Worm (Caenorhabditis elegans): ENCODE measurements around the gene zfp-1.

Gene zfp-1

ce11 chrIII:8849507-8849906 lies 58.2 kb downstream of the zfp-1 start, which contains the start of gene F44E2.8:
TSS of gene F44E2.8 (minus strand) at chrIII:8849877.
- TF ChIP-seq nhr-237 (tag; optimal IDR thresholded peaks at IDR 0.05) (no peak), F13H6.1 (tag; optimal IDR thresholded peaks at IDR 0.05) (no peak), sma-3 (GFP tag; optimal IDR thresholded peaks at IDR 0.05) (no peak), elt-1 (tag; optimal IDR thresholded peaks at IDR 0.05) (no peak), aly-2 (tag; optimal IDR thresholded peaks at IDR 0.05) (no peak), nhr-10 (tag; optimal IDR thresholded peaks at IDR 0.05) (no peak), alr-1 (tag; optimal IDR thresholded peaks at IDR 0.05) (no peak), lsy-2 (tag; optimal IDR thresholded peaks at IDR 0.05) (no peak), nhr-12 (tag; optimal IDR thresholded peaks at IDR 0.05) (no peak), nhr-25 (tag; optimal IDR thresholded peaks at IDR 0.05) (no peak), sem-4 (tag; optimal IDR thresholded peaks at IDR 0.05) (no peak), unc-62 (GFP tag; optimal IDR thresholded peaks at IDR 0.05) (no peak), R02D3.7 (tag; optimal IDR thresholded peaks at IDR 0.05) (no peak), nhr-77 (tag; optimal IDR thresholded peaks at IDR 0.05) (no peak), ztf-4 (tag; optimal IDR thresholded peaks at IDR 0.05) (no peak), nhr-23 (tag; optimal IDR thresholded peaks at IDR 0.05) (no peak), snpc-4 (tag; optimal IDR thresholded peaks at IDR 0.05) (no peak), egl-27 (tag; optimal IDR thresholded peaks at IDR 0.05) (no peak), gmeb-1 (tag; optimal IDR thresholded peaks at IDR 0.05) (no peak), ama-1 (optimal IDR thresholded peaks at IDR 0.05) (no peak)

DNA sequence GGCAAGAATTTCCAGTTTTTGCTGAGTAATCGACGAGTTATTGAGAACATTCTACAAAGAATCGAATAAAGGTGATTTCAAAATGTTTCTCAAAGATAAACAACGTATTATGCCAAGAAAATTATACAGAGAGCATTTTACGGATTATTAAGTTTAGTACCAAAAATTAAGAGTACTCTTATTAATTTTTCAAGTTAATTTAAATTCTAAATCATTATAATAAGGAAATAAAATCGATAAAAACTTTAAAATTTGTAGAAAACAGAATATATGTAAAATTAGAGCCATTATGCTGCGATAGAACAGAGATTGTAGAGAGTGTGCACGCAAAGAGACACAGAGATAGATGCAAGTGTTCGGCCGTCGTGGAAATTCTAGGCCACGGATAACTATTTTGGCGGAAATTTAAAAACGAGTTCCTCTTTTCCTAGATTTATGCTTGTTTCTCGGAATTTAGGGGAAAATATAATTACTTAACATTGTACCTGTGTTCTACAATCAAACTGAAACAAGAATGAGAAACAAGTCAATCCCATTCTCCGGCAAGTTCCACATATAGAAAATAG lies 59.2 kb downstream of the zfp-1 start, which contains the start of gene F44E2.9:
Gene F44E2.9 (minus strand): TSS at position 51 of the 566 bp plus-strand sequence.
- TF ChIP-seq nhr-129 (tag; optimal IDR thresholded peaks at IDR 0.05): peak; percentile 54
- TF ChIP-seq sma-3 (GFP tag; optimal IDR thresholded peaks at IDR 0.05): peak; percentile 60
- TF ChIP-seq C34F6.9 (tag; optimal IDR thresholded peaks at IDR 0.05): peak; percentile 87
- peak; percentile 70 for TF ChIP-seq sma-9 (GFP tag; optimal IDR thresholded peaks at IDR 0.05)
- no peak for TF ChIP-seq sma-9 (tag; optimal IDR thresholded peaks at IDR 0.05)
- peak; percentile 90 for TF ChIP-seq unc-55 (GFP tag; optimal IDR thresholded peaks at IDR 0.05)
- TF ChIP-seq ceh-82 (tag; optimal IDR thresholded peaks at IDR 0.05): no peak
- peak; percentile 8 for TF ChIP-seq nhr-6 (tag; optimal IDR thresholded peaks at IDR 0.05)
- peak; percentile 18 for TF ChIP-seq fos-1 (tag; optimal IDR thresholded peaks at IDR 0.05)
- TF ChIP-seq lsy-2 (tag; optimal IDR thresholded peaks at IDR 0.05): peak; percentile 45 to 84
- TF ChIP-seq skn-1 (tag; optimal IDR thresholded peaks at IDR 0.05): peak; percentile 7
- TF ChIP-seq mdl-1 (tag; optimal IDR thresholded peaks at IDR 0.05): no peak
- peak; percentile 31 for TF ChIP-seq lin-11 (tag; optimal IDR thresholded peaks at IDR 0.05)
- TF ChIP-seq gmeb-1 (tag; optimal IDR thresholded peaks at IDR 0.05): peak; percentile 91
- no peak for TF ChIP-seq nhr-10 (tag; optimal IDR thresholded peaks at IDR 0.05)
- peak; percentile 50 for TF ChIP-seq crh-2 (tag; optimal IDR thresholded peaks at IDR 0.05)

ce11 chrIII:8851961-8852360 lies 60.6 kb downstream of the zfp-1 start, which contains the start of gene plg-1:
TSS of gene plg-1 (plus strand) at chrIII:8852261.
- no peak for TF ChIP-seq elt-3 (tag; optimal IDR thresholded peaks at IDR 0.05)
- no peak for TF ChIP-seq Y55F3AM.14 (GFP tag; optimal IDR thresholded peaks at IDR 0.05)
- no peak for TF ChIP-seq crh-2 (tag; optimal IDR thresholded peaks at IDR 0.05)
- no peak for TF ChIP-seq ztf-11 (tag; optimal IDR thresholded peaks at IDR 0.05)
- no peak for TF ChIP-seq peb-1 (tag; optimal IDR thresholded peaks at IDR 0.05)
- TF ChIP-seq sma-3 (GFP tag; optimal IDR thresholded peaks at IDR 0.05): no peak
- no peak for TF ChIP-seq nhr-129 (tag; optimal IDR thresholded peaks at IDR 0.05)
- no peak for TF ChIP-seq ceh-82 (tag; optimal IDR thresholded peaks at IDR 0.05)
- TF ChIP-seq nhr-77 (tag; optimal IDR thresholded peaks at IDR 0.05): no peak
- TF ChIP-seq nhr-10 (tag; optimal IDR thresholded peaks at IDR 0.05): no peak
- no peak for TF ChIP-seq mab-5 (tag; optimal IDR thresholded peaks at IDR 0.05)
- TF ChIP-seq ztf-1 (GFP tag; conservative IDR thresholded peaks at IDR 0.05): no peak
